Worm (Caenorhabditis elegans) whole organism, L3 larva: ENCODE data around the gene cht-4.
A peak's percentile ranks its signal among the peaks of the same experiment; 100 is the strongest.

Experiments
- R02D3.7 ChIP-seq: fragments of 150-350 bp; optimal IDR thresholded peaks from 2 replicates; lab custom pipeline; 2014; ENCODE audit warnings: missing biosample characterization, missing genetic modification characterization
- ZK546.5 ChIP-seq: sonication (generic microtip); optimal IDR thresholded peaks from 2 replicates; lab custom pipeline; 2017; ENCODE audit warnings: missing biosample characterization, missing genetic modification characterization
- ceh-16 ChIP-seq: sonication (generic microtip); optimal IDR thresholded peaks from 2 replicates; lab custom pipeline; 2017; ENCODE audit warnings: missing biosample characterization, missing genetic modification characterization
- ceh-28 ChIP-seq: fragments of 150-350 bp; optimal IDR thresholded peaks from 2 replicates; lab custom pipeline; 2014; ENCODE audit warnings: missing biosample characterization, missing genetic modification reagents, missing genetic modification characterization
- ceh-82 ChIP-seq: fragments of 150-350 bp; optimal IDR thresholded peaks from 2 replicates; lab custom pipeline; 2014; ENCODE audit warnings: missing biosample characterization, missing genetic modification characterization
- elt-1 ChIP-seq: fragments of 150-350 bp; optimal IDR thresholded peaks from 2 replicates; lab custom pipeline; 2014; ENCODE audit warnings: missing biosample characterization, missing genetic modification characterization
- jun-1 ChIP-seq: fragments of 150-350 bp; optimal IDR thresholded peaks from 2 replicates; lab custom pipeline; 2014; ENCODE audit warnings: missing biosample characterization, missing genetic modification reagents, missing genetic modification characterization
- mdl-1 ChIP-seq: fragments of 150-350 bp; optimal IDR thresholded peaks from 2 replicates; lab custom pipeline; 2014; ENCODE audit warnings: missing biosample characterization, missing genetic modification characterization
- nhr-25 ChIP-seq: sonication (generic microtip); optimal IDR thresholded peaks from 2 replicates; lab custom pipeline; 2017; ENCODE audit warnings: missing biosample characterization, missing genetic modification characterization
- pqm-1 ChIP-seq: fragments of 150-350 bp; optimal IDR thresholded peaks from 2 replicates; lab custom pipeline; 2017; ENCODE audit warnings: missing biosample characterization, missing genetic modification characterization, inconsistent platforms
- snpc-4 ChIP-seq: fragments of 150-350 bp; optimal IDR thresholded peaks from 2 replicates; lab custom pipeline; 2014; ENCODE audit warnings: missing biosample characterization, missing genetic modification characterization
- ztf-11 ChIP-seq: fragments of 150-350 bp; optimal IDR thresholded peaks from 2 replicates; lab custom pipeline; 2014; ENCODE audit warnings: missing biosample characterization, missing genetic modification characterization

ce11 chrIII:1622329-1622728, 35.0 kb downstream of the cht-4 start:
- TF ChIP-seq ceh-16 (tag; lab: Kevin White, UChicago) (no peak), nhr-25 (tag; lab: Kevin White, UChicago) (no peak), ceh-82 (tag; lab: Kevin White, UChicago) (no peak), ZK546.5 (no peak), R02D3.7 (tag; lab: Kevin White, UChicago) (no peak), ztf-11 (tag; lab: Kevin White, UChicago) (no peak), ceh-28 (peak; percentile 14), snpc-4 (tag; lab: Kevin White, UChicago) (no peak), elt-1 (tag; lab: Kevin White, UChicago) (no peak), pqm-1 (peak; percentile 39), mdl-1 (tag; lab: Kevin White, UChicago) (no peak), jun-1 (tag; lab: Kevin White, UChicago) (no peak)
